Worm (Caenorhabditis elegans) whole organism, young adult: ENCODE results near the gene B0454.26.

Experiments used
- B0261.1 ChIP-seq: sonication (generic microtip); optimal IDR thresholded peaks from 2 replicates; lab custom pipeline; 2016; ENCODE audit warnings: mild to moderate bottlenecking, missing genetic modification characterization, moderate library complexity, missing compliant biosample characterization
- C06A6.2 ChIP-seq: fragments of 200-800 bp; sonication (Bioruptor generic); conservative IDR thresholded peaks from 2 replicates; pipeline ENCODE4 v1.3.6; 2022; ENCODE audit warnings: missing genetic modification characterization, missing compliant biosample characterization
- C17E4.6 ChIP-seq: fragments of 200-800 bp; sonication (Bioruptor generic); IDR thresholded peaks from 2 replicates; pipeline ENCODE4 v1.3.6; 2022; ENCODE audit warnings: missing genetic modification reagents, missing genetic modification characterization, missing compliant biosample characterization
- F23B12.7 ChIP-seq: sonication (generic microtip); optimal IDR thresholded peaks from 2 replicates; lab custom pipeline; 2017; ENCODE audit warnings: missing genetic modification characterization, mild to moderate bottlenecking, missing compliant biosample characterization, antibody characterized with exemption, moderate library complexity; ENCODE audit not compliant: insufficient read depth
- F52B5.7 ChIP-seq: sonication (generic microtip); optimal IDR thresholded peaks from 2 replicates; lab custom pipeline; 2016; ENCODE audit warnings: mild to moderate bottlenecking, missing genetic modification characterization, missing compliant biosample characterization
- K11D2.4 ChIP-seq: fragments of 200-800 bp; sonication (Bioruptor generic); IDR thresholded peaks from 2 replicates; pipeline ENCODE4 v1.3.6; 2022; ENCODE audit warnings: missing genetic modification reagents, missing genetic modification characterization, missing compliant biosample characterization
- K12H6.12 ChIP-seq: fragments of 200-800 bp; sonication (Bioruptor generic); optimal IDR thresholded peaks from 2 replicates; lab custom pipeline; 2018; ENCODE audit warnings: mild to moderate bottlenecking, missing genetic modification characterization, missing compliant biosample characterization
- Y79H2A.3 ChIP-seq: fragments of 200-800 bp; sonication (Bioruptor generic); conservative IDR thresholded peaks from 2 replicates; pipeline ENCODE4 v1.3.6; 2022; ENCODE audit warnings: missing genetic modification reagents, missing genetic modification characterization, missing compliant biosample characterization
- ZK185.1 ChIP-seq: sonication (generic microtip); optimal IDR thresholded peaks from 2 replicates; lab custom pipeline; 2016; ENCODE audit warnings: mild to moderate bottlenecking, missing genetic modification characterization, missing compliant biosample characterization; ENCODE audit not compliant: poor library complexity, severe bottlenecking
- athp-1 ChIP-seq: sonication (generic microtip); optimal IDR thresholded peaks from 2 replicates; lab custom pipeline; 2017; ENCODE audit warnings: mild to moderate bottlenecking, missing genetic modification characterization, missing compliant biosample characterization
- attf-5 ChIP-seq: fragments of 200-800 bp; sonication (Bioruptor generic); optimal IDR thresholded peaks from 2 replicates; lab custom pipeline; 2018; ENCODE audit warnings: mild to moderate bottlenecking, missing genetic modification characterization, missing compliant biosample characterization
- bed-1 ChIP-seq: fragments of 200-800 bp; sonication (Bioruptor generic); IDR thresholded peaks from 2 replicates; pipeline ENCODE4 v1.3.6; 2022; ENCODE audit warnings: missing genetic modification reagents, missing genetic modification characterization, missing compliant biosample characterization
- ccch-3 ChIP-seq: fragments of 200-800 bp; sonication (Bioruptor generic); optimal IDR thresholded peaks from 2 replicates; lab custom pipeline; 2018; ENCODE audit warnings: mild to moderate bottlenecking, missing genetic modification characterization, missing compliant biosample characterization
- cebp-2 ChIP-seq: fragments of 200-800 bp; sonication (Bioruptor generic); IDR thresholded peaks from 2 replicates; pipeline ENCODE4 v1.3.6; 2022; ENCODE audit warnings: missing genetic modification characterization, missing compliant biosample characterization
- ceh-100 ChIP-seq: fragments of 200-800 bp; sonication (Bioruptor generic); IDR thresholded peaks from 2 replicates; pipeline ENCODE4 v1.3.6; 2022; ENCODE audit warnings: missing genetic modification reagents, missing genetic modification characterization, missing compliant biosample characterization
- ceh-79 ChIP-seq: sonication (generic microtip); optimal IDR thresholded peaks from 2 replicates; lab custom pipeline; 2017; ENCODE audit warnings: mild to moderate bottlenecking, missing genetic modification characterization, missing compliant biosample characterization
- ceh-91 ChIP-seq: fragments of 200-800 bp; sonication (Bioruptor generic); IDR thresholded peaks from 2 replicates; pipeline ENCODE4 v1.3.6; 2022; ENCODE audit warnings: missing genetic modification reagents, missing genetic modification characterization, missing compliant biosample characterization
- chd-7 ChIP-seq: sonication (generic microtip); optimal IDR thresholded peaks from 2 replicates; lab custom pipeline; 2016; ENCODE audit warnings: mild to moderate bottlenecking, missing genetic modification characterization, moderate library complexity, missing compliant biosample characterization
- ets-4 ChIP-seq: fragments of 200-800 bp; sonication (Bioruptor generic); optimal IDR thresholded peaks from 2 replicates; lab custom pipeline; 2018; ENCODE audit warnings: mild to moderate bottlenecking, missing genetic modification characterization, missing compliant biosample characterization
- hlh-26 ChIP-seq: fragments of 200-800 bp; sonication (Bioruptor generic); conservative IDR thresholded peaks from 2 replicates; pipeline ENCODE4 v1.3.6; 2022; ENCODE audit warnings: missing genetic modification reagents, missing genetic modification characterization, missing compliant biosample characterization
- lag-1 ChIP-seq: fragments of 200-800 bp; sonication (Bioruptor generic); IDR thresholded peaks from 2 replicates; pipeline ENCODE4 v1.3.6; 2022; ENCODE audit warnings: missing genetic modification reagents, missing genetic modification characterization, missing compliant biosample characterization
- let-607 ChIP-seq, 2 experiments: fragments of 200-800 bp in 1 of 2; sonication (Bioruptor generic) in 1 of 2; sonication (generic microtip) in 1 of 2; optimal IDR thresholded peaks; 2 replicates each; lab custom pipeline; 2016 to 2018; ENCODE audit warnings: mild to moderate bottlenecking in 2 of 2, missing compliant biosample characterization in 2 of 2, missing genetic modification characterization in 2 of 2, moderate library complexity in 2 of 2, missing genotype in 1 of 2
- lin-26 ChIP-seq: fragments of 200-800 bp; sonication (Bioruptor generic); IDR thresholded peaks from 2 replicates; pipeline ENCODE4 v1.3.6; 2022; ENCODE audit warnings: missing genetic modification reagents, missing genetic modification characterization, missing compliant biosample characterization
- lin-40 ChIP-seq: sonication (generic microtip); optimal IDR thresholded peaks from 2 replicates; lab custom pipeline; 2016; ENCODE audit warnings: missing genetic modification characterization, mild to moderate bottlenecking, missing compliant biosample characterization, missing genotype, missing genetic modification reagents
- lin-54 ChIP-seq: fragments of 200-800 bp; sonication (Bioruptor generic); optimal IDR thresholded peaks from 2 replicates; lab custom pipeline; 2018; ENCODE audit warnings: mild to moderate bottlenecking, missing genetic modification characterization, missing compliant biosample characterization
- lsl-1 ChIP-seq: fragments of 200-800 bp; sonication (Bioruptor generic); optimal IDR thresholded peaks from 2 replicates; lab custom pipeline; 2018; ENCODE audit warnings: mild to moderate bottlenecking, missing genetic modification characterization, moderate library complexity, missing compliant biosample characterization
- lsy-27 ChIP-seq: sonication (generic microtip); optimal IDR thresholded peaks from 2 replicates; lab custom pipeline; 2017; ENCODE audit warnings: missing genetic modification characterization, mild to moderate bottlenecking, missing compliant biosample characterization, antibody characterized with exemption, missing genotype, borderline replicate concordance; ENCODE audit not compliant: insufficient read depth
- madf-6 ChIP-seq: fragments of 200-800 bp; sonication (Bioruptor generic); IDR thresholded peaks from 2 replicates; pipeline ENCODE4 v1.3.6; 2022; ENCODE audit warnings: missing genetic modification reagents, missing genetic modification characterization, missing compliant biosample characterization
- madf-8 ChIP-seq: fragments of 200-800 bp; sonication (Bioruptor generic); conservative IDR thresholded peaks from 2 replicates; pipeline ENCODE4 v1.3.6; 2022; ENCODE audit warnings: missing genetic modification reagents, missing genetic modification characterization, missing compliant biosample characterization
- nfyb-1 ChIP-seq: fragments of 200-800 bp; sonication (Bioruptor generic); IDR thresholded peaks from 2 replicates; pipeline ENCODE4 v1.3.6; 2022; ENCODE audit warnings: missing genetic modification reagents, missing genetic modification characterization, missing compliant biosample characterization
- nhr-120 ChIP-seq: fragments of 200-800 bp; sonication (Bioruptor generic); IDR thresholded peaks from 2 replicates; pipeline ENCODE4 v1.3.6; 2022; ENCODE audit warnings: missing genetic modification characterization, missing compliant biosample characterization
- nhr-80 ChIP-seq: sonication (generic microtip); optimal IDR thresholded peaks from 2 replicates; lab custom pipeline; 2016; ENCODE audit warnings: missing genetic modification characterization, missing compliant biosample characterization
- pha-4 ChIP-seq: fragments of 150-350 bp; sonication (generic microtip); optimal IDR thresholded peaks from 2 replicates; lab custom pipeline; 2014; ENCODE audit warnings: missing biosample characterization, missing genetic modification reagents, missing genetic modification characterization
- repo-1 ChIP-seq: sonication (generic microtip); optimal IDR thresholded peaks from 2 replicates; lab custom pipeline; 2017; ENCODE audit warnings: mild to moderate bottlenecking, missing genetic modification characterization, missing compliant biosample characterization
- sea-2 ChIP-seq: fragments of 200-800 bp; sonication (Bioruptor generic); IDR thresholded peaks from 2 replicates; pipeline ENCODE4 v1.3.6; 2022; ENCODE audit warnings: missing genetic modification characterization, missing compliant biosample characterization
- snpc-1.3 ChIP-seq: sonication (generic microtip); optimal IDR thresholded peaks from 2 replicates; lab custom pipeline; 2017; ENCODE audit warnings: missing genetic modification characterization, mild to moderate bottlenecking, missing compliant biosample characterization, antibody characterized with exemption, moderate library complexity, missing genotype, missing genetic modification reagents; ENCODE audit not compliant: insufficient read depth
- snpc-3.4 ChIP-seq: sonication (generic microtip); optimal IDR thresholded peaks from 2 replicates; lab custom pipeline; 2017; ENCODE audit warnings: missing genetic modification characterization, mild to moderate bottlenecking, missing compliant biosample characterization, antibody characterized with exemption, moderate library complexity, missing genotype, missing genetic modification reagents
- sptf-2 ChIP-seq: fragments of 200-800 bp; sonication (Bioruptor generic); optimal IDR thresholded peaks from 2 replicates; lab custom pipeline; 2018; ENCODE audit warnings: mild to moderate bottlenecking, missing genetic modification characterization, missing compliant biosample characterization
- ztf-18 ChIP-seq: sonication (generic microtip); optimal IDR thresholded peaks from 2 replicates; lab custom pipeline; 2016; ENCODE audit warnings: missing genotype, mild to moderate bottlenecking, missing genetic modification characterization, missing compliant biosample characterization
- ztf-25 ChIP-seq: fragments of 200-800 bp; sonication (Bioruptor generic); IDR thresholded peaks from 2 replicates; pipeline ENCODE4 v1.3.6; 2022; ENCODE audit warnings: missing genetic modification reagents, missing genetic modification characterization, missing compliant biosample characterization
- ztf-28 ChIP-seq: fragments of 200-800 bp; sonication (Bioruptor generic); IDR thresholded peaks from 2 replicates; pipeline ENCODE4 v1.3.6; 2022; ENCODE audit warnings: missing genetic modification reagents, missing genetic modification characterization, missing compliant biosample characterization
- ztf-6 ChIP-seq: fragments of 200-800 bp; sonication (Bioruptor generic); IDR thresholded peaks from 2 replicates; pipeline ENCODE4 v1.3.6; 2022; ENCODE audit warnings: missing genetic modification reagents, missing genetic modification characterization, missing compliant biosample characterization

B0454.26 gene

ce11 chrII:3066401-3066800, 28.0 kb upstream of the B0454.26 start:
- no peak for TF ChIP-seq F52B5.7 (tag; lab: Kevin White, UChicago)
- no peak for TF ChIP-seq nfyb-1
- no peak for TF ChIP-seq ztf-28 (GFP tag; lab: Robert Waterston, UW)
- TF ChIP-seq let-607 (tag; optimal IDR thresholded peaks at IDR 0.05; lab: Kevin White, UChicago), result no peak
- no peak for TF ChIP-seq ets-4 (GFP tag; lab: Kevin White, UChicago)
- TF ChIP-seq lin-26 (GFP tag; lab: Robert Waterston, UW), result no peak
- no peak for TF ChIP-seq ceh-100 (GFP tag; lab: Robert Waterston, UW)
- no peak for TF ChIP-seq K11D2.4
- no peak for TF ChIP-seq sea-2
- TF ChIP-seq lsy-27 (tag; lab: Kevin White, UChicago), result no peak
- TF ChIP-seq madf-6 (GFP tag; lab: Robert Waterston, UW), result no peak
- TF ChIP-seq ceh-91 (GFP tag; lab: Robert Waterston, UW), result no peak
- TF ChIP-seq K12H6.12 (tag; lab: Kevin White, UChicago), result no peak
- no peak for TF ChIP-seq ceh-79
- no peak for TF ChIP-seq pha-4
- TF ChIP-seq ztf-25 (GFP tag; lab: Robert Waterston, UW), result no peak
- no peak for TF ChIP-seq lsl-1
- TF ChIP-seq B0261.1, result no peak
- TF ChIP-seq lag-1, result no peak
- TF ChIP-seq, all 124 proteins: peak for 0

DNA sequence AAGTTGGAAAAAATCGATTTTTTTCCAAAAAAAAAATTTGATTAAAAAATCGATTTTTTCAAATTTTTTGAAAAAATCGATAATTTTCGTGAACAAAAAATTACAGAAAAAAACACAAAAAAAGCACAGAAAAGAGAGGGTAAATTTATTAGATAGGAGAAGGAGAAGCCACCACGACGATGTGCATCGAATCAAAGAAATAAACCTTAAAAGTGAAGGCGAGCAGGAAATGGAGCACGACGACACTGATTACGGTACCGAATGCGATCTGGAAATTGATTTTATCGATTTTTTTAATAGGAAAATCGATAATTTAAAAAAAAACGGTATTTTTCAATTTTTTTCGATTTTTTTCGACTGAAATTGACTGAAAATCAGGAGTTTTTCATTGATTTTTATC, 26.7 kb upstream of the B0454.26 start:
- TF ChIP-seq Y79H2A.3 (no peak), snpc-3.4 (tag; lab: Kevin White, UChicago) (no peak), athp-1 (tag; lab: Kevin White, UChicago) (no peak), repo-1 (tag; lab: Kevin White, UChicago) (no peak), hlh-26 (GFP tag; lab: Robert Waterston, UW) (no peak), C06A6.2 (GFP tag; lab: Robert Waterston, UW) (no peak), bed-1 (GFP tag; lab: Robert Waterston, UW) (no peak), ZK185.1 (no peak), attf-5 (GFP tag; lab: Kevin White, UChicago) (no peak), ztf-18 (tag; lab: Kevin White, UChicago) (no peak)

ce11 chrII:3064631-3065030, 26.3 kb upstream of the B0454.26 start:
- TF ChIP-seq athp-1 (tag; lab: Kevin White, UChicago) (no peak), bed-1 (GFP tag; lab: Robert Waterston, UW) (no peak), nhr-120 (GFP tag; lab: Robert Waterston, UW) (no peak), chd-7 (tag; lab: Kevin White, UChicago) (no peak), madf-8 (GFP tag; lab: Robert Waterston, UW) (no peak), snpc-1.3 (tag; lab: Kevin White, UChicago) (no peak), F23B12.7 (tag; lab: Kevin White, UChicago) (no peak), cebp-2 (GFP tag; lab: Robert Waterston, UW) (no peak), ccch-3 (no peak), ztf-25 (GFP tag; lab: Robert Waterston, UW) (no peak), lin-54 (no peak), nhr-80 (tag; lab: Kevin White, UChicago) (no peak), ztf-6 (GFP tag; lab: Robert Waterston, UW) (no peak), sptf-2 (GFP tag; lab: Kevin White, UChicago) (no peak), lin-40 (no peak), ztf-28 (GFP tag; lab: Robert Waterston, UW) (no peak), C17E4.6 (GFP tag; lab: Robert Waterston, UW) (no peak), ZK185.1 (no peak)
